Worm (Caenorhabditis elegans) whole organism, young adult: Measurements from ENCODE around the gene F09G2.2.

ENCODE experiments used
- F33H1.4 ChIP-seq: fragments of 200-800 bp; sonication (Bioruptor generic); IDR thresholded peaks from 2 replicates; pipeline ENCODE4 v1.3.6; 2022; ENCODE audit warnings: missing genetic modification reagents, missing genetic modification characterization, missing compliant biosample characterization
- ama-1 ChIP-seq, 3 experiments: fragments of 150-350 bp in 1 of 3; sonication (generic microtip) in 2 of 3; optimal IDR thresholded peaks; 2 replicates each; lab custom pipeline; 2014 to 2018; ENCODE audit warnings: missing biosample characterization in 2 of 3, missing genetic modification characterization in 2 of 3, missing genetic modification reagents in 2 of 3
- ceh-79 ChIP-seq: sonication (generic microtip); optimal IDR thresholded peaks from 2 replicates; lab custom pipeline; 2017; ENCODE audit warnings: mild to moderate bottlenecking, missing genetic modification characterization, missing compliant biosample characterization
- egl-18 ChIP-seq: fragments of 200-800 bp; sonication (Bioruptor generic); IDR thresholded peaks from 2 replicates; pipeline ENCODE4 v1.3.6; 2022; ENCODE audit warnings: missing genetic modification reagents, missing genetic modification characterization, missing compliant biosample characterization
- hlh-26 ChIP-seq: fragments of 200-800 bp; sonication (Bioruptor generic); conservative IDR thresholded peaks from 2 replicates; pipeline ENCODE4 v1.3.6; 2022; ENCODE audit warnings: missing genetic modification reagents, missing genetic modification characterization, missing compliant biosample characterization
- hmg-1.2 ChIP-seq: fragments of 200-800 bp; sonication (Bioruptor generic); IDR thresholded peaks from 2 replicates; pipeline ENCODE4 v1.3.6; 2022; ENCODE audit warnings: missing genetic modification reagents, missing genetic modification characterization, missing compliant biosample characterization
- madf-3 ChIP-seq: fragments of 200-800 bp; sonication (Bioruptor generic); IDR thresholded peaks from 2 replicates; pipeline ENCODE4 v1.3.6; 2022; ENCODE audit warnings: missing genetic modification reagents, missing genetic modification characterization, missing compliant biosample characterization
- nfya-1 ChIP-seq: sonication (generic microtip); optimal IDR thresholded peaks from 2 replicates; lab custom pipeline; 2017; ENCODE audit warnings: antibody characterized with exemption, missing compliant biosample characterization, missing genetic modification characterization, borderline replicate concordance; ENCODE audit not compliant: insufficient read depth
- snpc-1.1 ChIP-seq: sonication (generic microtip); optimal IDR thresholded peaks from 2 replicates; lab custom pipeline; 2017; ENCODE audit warnings: missing genetic modification characterization, mild to moderate bottlenecking, missing compliant biosample characterization, antibody characterized with exemption, moderate library complexity, missing genotype, missing genetic modification reagents; ENCODE audit not compliant: insufficient read depth
- snpc-1.3 ChIP-seq: sonication (generic microtip); optimal IDR thresholded peaks from 2 replicates; lab custom pipeline; 2017; ENCODE audit warnings: missing genetic modification characterization, mild to moderate bottlenecking, missing compliant biosample characterization, antibody characterized with exemption, moderate library complexity, missing genotype, missing genetic modification reagents; ENCODE audit not compliant: insufficient read depth
- unc-130 ChIP-seq: sonication (generic microtip); optimal IDR thresholded peaks from 2 replicates; lab custom pipeline; 2016; ENCODE audit warnings: missing genetic modification reagents, missing genetic modification characterization, missing compliant biosample characterization
- unc-62 ChIP-seq: fragments of 150-350 bp; optimal IDR thresholded peaks from 2 replicates; lab custom pipeline; 2014; ENCODE audit warnings: missing biosample characterization, missing genetic modification reagents, missing genetic modification characterization
- ztf-3 ChIP-seq: fragments of 200-800 bp; sonication (Bioruptor generic); optimal IDR thresholded peaks from 2 replicates; lab custom pipeline; 2018; ENCODE audit warnings: mild to moderate bottlenecking, missing genetic modification characterization, missing compliant biosample characterization

DNA sequence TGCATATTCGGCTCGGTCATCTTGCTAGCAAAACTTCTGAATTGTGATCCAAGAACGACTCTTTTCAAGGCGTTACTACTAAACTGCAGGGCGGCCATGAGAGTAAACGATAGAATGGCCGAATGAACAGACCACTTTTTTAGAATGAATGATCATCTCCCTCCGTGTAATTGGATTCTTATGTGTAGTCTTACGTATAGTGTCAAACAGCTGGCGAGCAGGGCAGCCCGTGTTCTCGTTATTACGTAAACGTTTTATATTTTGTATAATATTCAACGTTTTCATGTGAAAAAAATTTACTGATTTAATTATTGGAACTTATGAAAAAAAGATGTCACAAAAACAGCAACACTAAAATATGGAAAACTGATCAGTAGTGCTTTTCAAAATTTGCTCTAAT is 40.6 kb upstream of the F09G2.2 start, which contains the start of gene F10D2.10:
- TF ChIP-seq snpc-1.1 (no peak), unc-130 (no peak), madf-3 (no peak), snpc-1.3 (tag; lab: Kevin White, UChicago) (no peak), egl-18 (GFP tag; lab: Robert Waterston, UW) (no peak), nfya-1 (no peak), ama-1 (optimal IDR thresholded peaks at IDR 0.05; lab: Kevin White, UChicago) (no peak), ama-1 (GFP tag; optimal IDR thresholded peaks at IDR 0.05; lab: Kevin White, UChicago) (no peak), hmg-1.2 (GFP tag; lab: Robert Waterston, UW) (no peak), unc-62 (no peak), ceh-79 (tag; lab: Kevin White, UChicago) (no peak), F33H1.4 (GFP tag; lab: Robert Waterston, UW) (no peak), hlh-26 (GFP tag; lab: Robert Waterston, UW) (no peak), ztf-3 (GFP tag; lab: Kevin White, UChicago) (no peak)
